Worm (Caenorhabditis elegans): ENCODE measurements around the gene cept-2.

cept-2 gene

DNA sequence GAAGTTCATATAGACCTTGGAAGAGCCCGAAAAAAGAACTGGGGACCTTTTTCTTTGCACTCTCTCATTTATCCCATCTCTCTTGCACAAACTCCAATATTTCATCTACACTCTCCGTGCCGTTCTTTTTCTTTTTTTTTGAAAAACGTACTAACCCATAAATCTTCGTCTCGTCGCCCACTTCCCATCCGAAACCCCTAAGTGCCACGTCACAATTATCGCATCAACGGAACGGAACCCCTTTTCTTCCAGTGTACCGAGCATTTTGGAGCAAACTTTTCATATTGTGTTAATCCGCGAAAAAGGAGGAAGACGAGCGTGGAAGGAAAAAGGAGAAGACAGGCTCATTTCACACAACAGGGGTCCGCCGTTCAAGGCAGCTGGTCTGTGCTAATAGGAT, 21.8 kb downstream of the cept-2 start (continued):
- TF ChIP-seq ctbp-1 (GFP tag; IDR thresholded peaks at IDR 0.05), result no peak
- no peak for TF ChIP-seq mdt-29 (GFP tag; IDR thresholded peaks at IDR 0.05)
- TF ChIP-seq spr-1 (tag; optimal IDR thresholded peaks at IDR 0.05), result no peak
- no peak for TF ChIP-seq ceh-44 (GFP tag; IDR thresholded peaks at IDR 0.05)
- TF ChIP-seq unc-62 (GFP tag; optimal IDR thresholded peaks at IDR 0.05 in 1 of 2), result peak in 1 of 2 experiments; percentile 98
- no peak for TF ChIP-seq unc-62 (tag; optimal IDR thresholded peaks at IDR 0.05)
- 0 out of 2 replicates have a peak, but pooled peaks have one; percentile 25 for TF ChIP-seq vab-7 (GFP tag; IDR thresholded peaks at IDR 0.05)
- TF ChIP-seq lim-7 (GFP tag; IDR thresholded peaks at IDR 0.05), result no peak
- no peak for TF ChIP-seq nhr-77 (tag; optimal IDR thresholded peaks at IDR 0.05)
- no peak for TF ChIP-seq ces-1 (GFP tag; optimal IDR thresholded peaks at IDR 0.05)
- TF ChIP-seq hlh-11 (tag; optimal IDR thresholded peaks at IDR 0.05), result no peak
- no peak for TF ChIP-seq mep-1 (tag; optimal IDR thresholded peaks at IDR 0.05)

ce11 chrV:14372774-14373173, 25.2 kb downstream of the cept-2 start, which contains the start of gene unc-39:
Gene unc-39 (plus strand): TSS chrV:14373074.
- TF ChIP-seq skn-1 (tag; optimal IDR thresholded peaks at IDR 0.05) (no peak), F44E2.7 (GFP tag; IDR thresholded peaks at IDR 0.05) (no peak), lsy-2 (tag; optimal IDR thresholded peaks at IDR 0.05) (no peak), lin-13 (GFP tag; optimal IDR thresholded peaks at IDR 0.05) (no peak), nhr-42 (GFP tag; IDR thresholded peaks at IDR 0.05) (no peak), fkh-10 (GFP tag; optimal IDR thresholded peaks at IDR 0.05) (no peak), mdl-1 (tag; optimal IDR thresholded peaks at IDR 0.05) (no peak), nhr-76 (tag; optimal IDR thresholded peaks at IDR 0.05) (no peak)

- TF ChIP-seq unc-62 (GFP tag; optimal IDR thresholded peaks at IDR 0.05 in 1 of 2), result peak in 1 of 2 experiments; percentile 77
- no peak for TF ChIP-seq unc-62 (tag; optimal IDR thresholded peaks at IDR 0.05)
- TF ChIP-seq ZK337.2 (GFP tag; IDR thresholded peaks at IDR 0.05), result no peak
Measured at ce11 chrV:14378052-14378451, 30.5 kb downstream of the cept-2 start.

DNA sequence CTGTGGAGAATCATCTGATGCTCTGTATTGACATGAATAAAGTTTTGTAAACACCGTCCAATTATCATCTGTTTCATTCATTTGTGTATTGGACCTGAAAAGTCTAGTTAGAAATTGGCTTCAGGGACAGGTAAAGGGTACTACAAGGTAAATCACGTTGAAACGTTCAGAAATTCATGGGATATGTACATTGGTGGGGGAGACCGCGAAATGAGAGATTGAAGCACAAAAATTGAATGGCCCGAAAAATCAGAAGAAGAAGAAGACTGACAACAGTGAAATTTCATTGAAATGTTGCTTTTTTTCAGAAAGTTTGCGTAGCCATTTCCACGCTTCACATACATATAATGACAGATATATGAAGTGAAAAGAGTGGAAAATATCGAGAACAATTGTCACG, 31.4 kb downstream of the cept-2 start, which contains the start of gene npr-43:
TSS of gene npr-43 (minus strand) at position 101 of the 400 bp plus-strand sequence.
- peak; percentile 68 for TF ChIP-seq aha-1 (tag)
- no peak for TF ChIP-seq nhr-102 (tag; optimal IDR thresholded peaks at IDR 0.05)
- TF ChIP-seq nhr-111 (GFP tag; optimal IDR thresholded peaks at IDR 0.05), result no peak

DNA sequence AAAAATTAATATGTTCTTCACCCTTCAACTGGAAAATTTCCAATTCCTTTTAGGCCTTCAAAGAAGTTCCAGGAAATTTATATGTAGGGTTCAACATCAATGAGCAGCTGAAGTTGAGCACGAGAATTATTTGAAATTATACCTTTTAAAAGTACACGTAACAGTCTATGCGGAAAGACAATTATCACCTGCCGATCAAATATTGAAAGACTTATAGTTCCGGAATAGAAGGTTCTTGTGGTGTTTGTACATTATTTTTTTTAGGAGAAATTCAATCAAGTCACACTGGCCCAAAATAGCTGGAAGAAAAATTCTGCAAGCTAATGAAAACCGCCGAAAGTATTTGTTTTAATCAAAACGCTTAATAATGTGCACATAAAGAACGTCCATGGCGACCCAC, 32.7 kb downstream of the cept-2 start:
- TF ChIP-seq mxl-3 (GFP tag; optimal IDR thresholded peaks at IDR 0.05) (no peak), ceh-44 (GFP tag; IDR thresholded peaks at IDR 0.05) (no peak), spr-1 (tag; optimal IDR thresholded peaks at IDR 0.05) (no peak), aha-1 (tag) (peak; percentile 37), unc-62 (GFP tag; optimal IDR thresholded peaks at IDR 0.05 in 1 of 2) (peak in 1 of 2 experiments; percentile 96), unc-62 (tag; optimal IDR thresholded peaks at IDR 0.05) (no peak)

ce11 chrV:14391830-14392229, 44.3 kb downstream of the cept-2 start, which contains the start of gene C15H11.10:
Gene C15H11.10 (plus strand): TSS chrV:14392130.
- TF ChIP-seq ama-1 (optimal IDR thresholded peaks at IDR 0.05) (no peak), skn-1 (tag; optimal IDR thresholded peaks at IDR 0.05) (no peak), nhr-11 (tag; optimal IDR thresholded peaks at IDR 0.05) (no peak), zip-2 (tag; optimal IDR thresholded peaks at IDR 0.05) (no peak), dmd-6 (GFP tag; IDR thresholded peaks at IDR 0.05) (no peak), lin-39 (tag; optimal IDR thresholded peaks at IDR 0.05) (no peak), nhr-111 (GFP tag; optimal IDR thresholded peaks at IDR 0.05) (no peak)

DNA sequence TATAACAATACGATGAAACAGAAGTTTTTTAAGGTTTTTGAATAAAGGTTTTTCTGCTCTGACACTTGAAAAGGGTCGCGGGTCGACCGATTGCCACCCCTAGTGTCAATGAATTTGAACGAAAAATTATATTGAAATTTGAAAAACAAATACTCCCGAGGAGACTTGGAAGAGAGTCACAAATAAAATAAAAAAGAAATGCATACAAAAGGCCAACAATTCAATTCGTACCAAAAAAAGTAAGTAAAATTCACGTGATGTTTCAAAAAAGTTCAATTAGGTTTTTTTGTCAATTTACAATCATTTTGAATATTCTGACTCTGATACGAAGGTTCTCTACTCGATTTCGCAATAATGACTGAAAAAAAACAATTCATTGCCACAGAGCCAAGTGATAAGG, 45.9 kb downstream of the cept-2 start, which contains the start of gene C15H11.1:
TSS of gene C15H11.1 (plus strand) at position 301 of the 400 bp plus-strand sequence.
- TF ChIP-seq daf-19 (GFP tag; conservative IDR thresholded peaks at IDR 0.05), result no peak
- TF ChIP-seq nhr-77 (tag; optimal IDR thresholded peaks at IDR 0.05), result no peak
- no peak for TF ChIP-seq nhr-42 (GFP tag; IDR thresholded peaks at IDR 0.05)
- TF ChIP-seq duxl-1 (tag; optimal IDR thresholded peaks at IDR 0.05; ENCODE audit: poor library complexity), result no peak
- no peak for TF ChIP-seq daf-8 (GFP tag; IDR thresholded peaks at IDR 0.05)
- TF ChIP-seq unc-62 (GFP tag; optimal IDR thresholded peaks at IDR 0.05 in 1 of 2), result no peak
- TF ChIP-seq unc-62 (tag; optimal IDR thresholded peaks at IDR 0.05), result no peak
- TF ChIP-seq unc-130 (GFP tag; optimal IDR thresholded peaks at IDR 0.05), result no peak
- TF ChIP-seq zip-2 (tag; optimal IDR thresholded peaks at IDR 0.05), result no peak
- TF ChIP-seq snpc-4 (tag; optimal IDR thresholded peaks at IDR 0.05), result no peak
- TF ChIP-seq spr-3 (GFP tag; optimal IDR thresholded peaks at IDR 0.05), result no peak
- TF ChIP-seq arid-1 (GFP tag; conservative IDR thresholded peaks at IDR 0.05), result no peak
- no peak for TF ChIP-seq T20F7.1 (GFP tag; optimal IDR thresholded peaks at IDR 0.05)
- no peak for TF ChIP-seq R02D3.7 (tag; optimal IDR thresholded peaks at IDR 0.05)
- no peak for TF ChIP-seq egl-27 (tag; optimal IDR thresholded peaks at IDR 0.05)
- no peak for TF ChIP-seq fos-1 (tag; optimal IDR thresholded peaks at IDR 0.05)
